Worm (Caenorhabditis elegans) whole organism, L2 larva: Measurements from ENCODE around the gene Y41E3.13.

ENCODE experiments used
- fos-1 ChIP-seq: fragments of 150-350 bp; optimal IDR thresholded peaks from 2 replicates; lab custom pipeline; 2014; ENCODE audit warnings: missing biosample characterization, missing genetic modification characterization
- nhr-23 ChIP-seq: fragments of 150-350 bp; optimal IDR thresholded peaks from 2 replicates; lab custom pipeline; 2014; ENCODE audit warnings: missing biosample characterization, missing genetic modification reagents, missing genetic modification characterization
- nhr-77 ChIP-seq: fragments of 150-350 bp; optimal IDR thresholded peaks from 2 replicates; lab custom pipeline; 2014; ENCODE audit warnings: missing biosample characterization, missing genetic modification characterization
- snpc-4 ChIP-seq: fragments of 150-350 bp; optimal IDR thresholded peaks from 2 replicates; lab custom pipeline; 2014; ENCODE audit warnings: missing biosample characterization, missing genetic modification characterization

DNA sequence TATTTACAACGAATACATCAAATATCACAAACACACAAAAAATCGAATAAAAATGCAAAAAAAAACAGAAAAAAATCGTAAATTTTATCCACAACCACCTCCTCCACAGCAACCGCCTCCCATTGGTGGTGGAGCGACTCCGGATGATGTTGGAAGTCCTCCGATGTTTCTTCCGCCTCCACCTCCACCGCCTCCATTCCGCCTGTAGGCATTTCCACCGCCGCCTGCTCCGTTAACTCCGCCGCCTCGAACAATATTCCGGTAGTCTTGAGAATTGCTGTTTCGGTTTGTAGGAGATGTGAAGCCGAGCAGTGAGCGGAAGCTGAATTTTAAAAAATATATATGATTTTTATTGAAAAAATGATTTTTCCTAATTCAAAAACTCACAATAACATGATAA is 29.7 kb upstream of the Y41E3.13 start:
- TF ChIP-seq fos-1 (tag; lab: Kevin White, UChicago) (no peak), snpc-4 (tag; lab: Kevin White, UChicago) (no peak), nhr-23 (tag; lab: Kevin White, UChicago) (no peak), nhr-77 (tag; lab: Kevin White, UChicago) (no peak)
